Fruit fly (Drosophila melanogaster) whole organism, embryonic: ENCODE results near the gene ND-SGDH.

Experiments
- Gsc ChIP-seq: fragments of 200-800 bp; sonication (Bioruptor generic); IDR thresholded peaks from 2 replicates; pipeline ENCODE4 v1.3.6; 2022; ENCODE audit warnings: missing biosample characterization, missing genetic modification characterization
- Gug ChIP-seq: fragments of 200-800 bp; sonication (Bioruptor generic); IDR thresholded peaks from 4 replicates; pipeline ENCODE4 v1.3.6; 2022; ENCODE audit warnings: missing biosample characterization, missing genetic modification characterization
- fd3F ChIP-seq: fragments of 200-800 bp; sonication (Bioruptor generic); optimal IDR thresholded peaks from 2 replicates; lab custom pipeline; 2018; ENCODE audit warnings: missing biosample characterization, mild to moderate bottlenecking, missing genetic modification characterization, moderate library complexity
- jumu ChIP-seq: fragments of 200-800 bp; sonication (Bioruptor generic); optimal IDR thresholded peaks from 3 replicates; lab custom pipeline; 2016; ENCODE audit warnings: missing biosample characterization, missing genetic modification characterization
- tio ChIP-seq: fragments of 200-800 bp; sonication (Bioruptor generic); optimal IDR thresholded peaks from 2 replicates; lab custom pipeline; 2017; ENCODE audit warnings: missing biosample characterization, missing genetic modification characterization, inconsistent platforms

DNA sequence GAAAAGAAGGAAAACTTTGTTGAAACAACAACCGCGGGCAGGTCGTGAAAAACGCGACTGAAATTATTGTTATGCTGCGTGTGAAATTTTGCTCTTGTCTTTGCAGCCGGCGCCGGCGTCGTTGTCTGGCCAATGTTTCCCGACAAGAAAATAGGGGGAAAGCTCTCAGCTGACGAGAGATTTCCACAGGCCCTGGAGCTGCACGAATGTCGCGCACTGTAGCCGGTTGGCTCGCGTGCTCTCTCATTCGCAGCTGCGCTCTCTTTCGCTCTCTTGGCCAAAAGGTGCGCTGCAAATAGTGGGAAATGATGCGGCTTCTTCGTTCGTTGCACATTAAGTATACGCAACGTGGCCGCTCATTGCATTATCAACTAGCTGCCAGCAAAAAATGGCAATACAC, 25.3 kb upstream of the ND-SGDH start, which contains the start of gene CG9760:
- TF ChIP-seq tio (no peak), fd3F (GFP tag; lab: Kevin White, UChicago) (no peak), Gug (GFP tag; lab: Robert Waterston, UW) (no peak), jumu (GFP tag; lab: Kevin White, UChicago) (no peak), Gsc (no peak)
